Fruit fly (Drosophila melanogaster) whole organism, embryonic: Measurements from ENCODE around the gene kud.

Experiments used
- Antp ChIP-seq: fragments of 200-800 bp; sonication (Bioruptor generic); optimal IDR thresholded peaks from 3 replicates; lab custom pipeline; 2016; ENCODE audit warnings: missing biosample characterization, missing genetic modification characterization
- CG10147 ChIP-seq: fragments of 200-800 bp; sonication (Bioruptor generic); optimal IDR thresholded peaks from 2 replicates; lab custom pipeline; 2019; ENCODE audit warnings: missing biosample characterization, mild to moderate bottlenecking, missing genetic modification characterization, moderate library complexity
- CG10209 ChIP-seq: fragments of 200-800 bp; sonication (Bioruptor generic); optimal IDR thresholded peaks from 3 replicates; lab custom pipeline; 2017; ENCODE audit warnings: missing biosample characterization, mild to moderate bottlenecking, missing genetic modification characterization, missing genetic modification reagents
- CG10366 ChIP-seq: fragments of 200-800 bp; sonication (Bioruptor generic); IDR thresholded peaks from 2 replicates; pipeline ENCODE4 v1.3.6; 2022; ENCODE audit warnings: missing biosample characterization, missing genetic modification characterization
- CG10431 ChIP-seq: fragments of 200-800 bp; sonication (Bioruptor generic); optimal IDR thresholded peaks from 3 replicates; lab custom pipeline; 2018; ENCODE audit warnings: missing biosample characterization, mild to moderate bottlenecking, missing genetic modification characterization
- CG11398 ChIP-seq: fragments of 200-800 bp; sonication (Bioruptor generic); optimal IDR thresholded peaks from 2 replicates; lab custom pipeline; 2016; ENCODE audit warnings: missing biosample characterization, missing genetic modification characterization
- CG12236 ChIP-seq: fragments of 200-800 bp; sonication (Bioruptor generic); optimal IDR thresholded peaks from 2 replicates; lab custom pipeline; 2016; ENCODE audit warnings: missing biosample characterization, missing genetic modification characterization
- CG12391 ChIP-seq: fragments of 200-800 bp; sonication (Bioruptor generic); optimal IDR thresholded peaks from 3 replicates; lab custom pipeline; 2018; ENCODE audit warnings: missing biosample characterization, mild to moderate bottlenecking, missing genetic modification characterization, moderate library complexity
- CG14441 ChIP-seq: fragments of 200-800 bp; sonication (Bioruptor generic); IDR thresholded peaks from 2 replicates; pipeline ENCODE4 v1.3.6; 2022; ENCODE audit warnings: missing biosample characterization, missing genetic modification characterization
- CG14667 ChIP-seq: fragments of 200-800 bp; sonication (Bioruptor generic); IDR thresholded peaks from 2 replicates; pipeline ENCODE4 v1.3.6; 2022; ENCODE audit warnings: missing biosample characterization, missing genetic modification characterization
- CG14860 ChIP-seq: fragments of 200-800 bp; sonication (Bioruptor generic); IDR thresholded peaks from 3 replicates; pipeline ENCODE4 v1.3.6; 2022; ENCODE audit warnings: missing biosample characterization, missing genetic modification characterization; ENCODE audit not compliant: partially characterized antibody
- CG15601 ChIP-seq: fragments of 200-800 bp; sonication (Bioruptor generic); optimal IDR thresholded peaks from 3 replicates; lab custom pipeline; 2019; ENCODE audit warnings: missing biosample characterization, mild to moderate bottlenecking, missing genetic modification characterization, moderate library complexity
- CG15696 ChIP-seq: fragments of 200-800 bp; sonication (Bioruptor generic); optimal IDR thresholded peaks from 2 replicates; lab custom pipeline; 2019; ENCODE audit warnings: missing biosample characterization, mild to moderate bottlenecking, missing genetic modification characterization, moderate library complexity
- CG2199 ChIP-seq: fragments of 200-800 bp; sonication (Bioruptor generic); IDR thresholded peaks from 3 replicates; pipeline ENCODE4 v1.3.6; 2022; ENCODE audit warnings: missing biosample characterization, missing genetic modification characterization
- CG33213 ChIP-seq: fragments of 200-800 bp; sonication (Bioruptor generic); optimal IDR thresholded peaks from 3 replicates; lab custom pipeline; 2016; ENCODE audit warnings: missing biosample characterization, missing genetic modification characterization
- CG3726 ChIP-seq: fragments of 200-800 bp; sonication (Bioruptor generic); IDR thresholded peaks from 3 replicates; pipeline ENCODE4, ENCODE4 v1.3.6; 2022; ENCODE audit warnings: missing biosample characterization, missing genetic modification characterization
- CG4424 ChIP-seq: fragments of 200-800 bp; sonication (Bioruptor generic); optimal IDR thresholded peaks from 3 replicates; lab custom pipeline; 2016; ENCODE audit warnings: missing biosample characterization, missing genetic modification characterization
- CG4854 ChIP-seq: fragments of 200-800 bp; sonication (Bioruptor generic); optimal IDR thresholded peaks from 2 replicates; lab custom pipeline; 2016; ENCODE audit warnings: missing biosample characterization, missing genetic modification characterization, inconsistent platforms
- CG6654 ChIP-seq: fragments of 200-800 bp; sonication (Bioruptor generic); optimal IDR thresholded peaks from 2 replicates; lab custom pipeline; 2017; ENCODE audit warnings: missing biosample characterization, mild to moderate bottlenecking, missing genetic modification characterization
- CG6765 ChIP-seq: fragments of 200-800 bp; sonication (Bioruptor generic); optimal IDR thresholded peaks from 3 replicates; lab custom pipeline; 2017; ENCODE audit warnings: missing biosample characterization, mild to moderate bottlenecking, missing genetic modification characterization
- CG9797 ChIP-seq: fragments of 200-800 bp; sonication (Bioruptor generic); optimal IDR thresholded peaks from 3 replicates; lab custom pipeline; 2018; ENCODE audit warnings: missing biosample characterization, mild to moderate bottlenecking, missing genetic modification characterization
- Chrac-16 ChIP-seq: fragments of 200-800 bp; sonication (Bioruptor generic); optimal IDR thresholded peaks from 3 replicates; lab custom pipeline; 2016; ENCODE audit warnings: missing biosample characterization, missing genetic modification characterization
- Dbx ChIP-seq: fragments of 200-800 bp; sonication (Bioruptor generic); IDR thresholded peaks from 3 replicates; pipeline ENCODE4 v1.3.6; 2022; ENCODE audit warnings: missing biosample characterization, missing genetic modification characterization
- Doc3 ChIP-seq: fragments of 200-800 bp; sonication (Bioruptor generic); IDR thresholded peaks from 3 replicates; pipeline ENCODE4 v1.3.6; 2022; ENCODE audit warnings: missing biosample characterization, missing genetic modification characterization; ENCODE audit not compliant: partially characterized antibody
- Elba2 ChIP-seq: fragments of 200-800 bp; sonication (Bioruptor generic); optimal IDR thresholded peaks from 3 replicates; lab custom pipeline; 2016; ENCODE audit warnings: missing biosample characterization, missing genetic modification characterization
- Gsc ChIP-seq: fragments of 200-800 bp; sonication (Bioruptor generic); IDR thresholded peaks from 2 replicates; pipeline ENCODE4 v1.3.6; 2022; ENCODE audit warnings: missing biosample characterization, missing genetic modification characterization
- HHEX ChIP-seq: fragments of 200-800 bp; sonication (Bioruptor generic); optimal IDR thresholded peaks from 3 replicates; lab custom pipeline; 2017; ENCODE audit warnings: missing biosample characterization, mild to moderate bottlenecking, missing genetic modification characterization, missing genetic modification reagents
- HLH3B ChIP-seq: fragments of 200-800 bp; sonication (Bioruptor generic); IDR thresholded peaks from 2 replicates; pipeline ENCODE4 v1.3.6; 2022; ENCODE audit warnings: missing biosample characterization, missing genetic modification characterization
- Jarid2 ChIP-seq: fragments of 200-800 bp; sonication (Bioruptor generic); optimal IDR thresholded peaks from 3 replicates; lab custom pipeline; 2017; ENCODE audit warnings: mild to moderate bottlenecking, missing biosample characterization, missing genetic modification reagents, missing genetic modification characterization
- NC2β ChIP-seq: fragments of 200-800 bp; sonication (Bioruptor generic); optimal IDR thresholded peaks from 2 replicates; lab custom pipeline; 2016; ENCODE audit warnings: missing biosample characterization, missing genetic modification characterization
- NFAT ChIP-seq: fragments of 200-800 bp; sonication (Bioruptor generic); IDR thresholded peaks from 2 replicates; pipeline ENCODE4 v1.3.6; 2022; ENCODE audit warnings: missing biosample characterization, missing genetic modification characterization
- NK7.1 ChIP-seq: fragments of 200-800 bp; sonication (Bioruptor generic); optimal IDR thresholded peaks from 3 replicates; lab custom pipeline; 2016; ENCODE audit warnings: missing biosample characterization, missing genetic modification characterization
- Nf-YA ChIP-seq: fragments of 200-800 bp; sonication (Bioruptor generic); IDR thresholded peaks from 2 replicates; pipeline ENCODE4 v1.3.6; 2022; ENCODE audit warnings: missing biosample characterization, missing genetic modification characterization
- Xbp1 ChIP-seq: fragments of 200-800 bp; sonication (Bioruptor generic); optimal IDR thresholded peaks from 3 replicates; lab custom pipeline; 2016; ENCODE audit warnings: missing biosample characterization, mild to moderate bottlenecking, missing genetic modification characterization
- ap ChIP-seq: fragments of 200-800 bp; sonication (Bioruptor generic); IDR thresholded peaks from 2 replicates; pipeline ENCODE4 v1.3.6; 2022; ENCODE audit warnings: missing biosample characterization, missing genetic modification characterization
- cad ChIP-seq: fragments of >200 bp; optimal IDR thresholded peaks from 2 replicates; lab custom pipeline; 2017; ENCODE audit warnings: missing biosample characterization, missing genetic modification characterization
- ci ChIP-seq: fragments of 200-800 bp; sonication (Bioruptor generic); IDR thresholded peaks from 3 replicates; pipeline ENCODE4 v1.3.6; 2022; ENCODE audit warnings: missing biosample characterization, missing genetic modification characterization
- cwo ChIP-seq: fragments of 200-800 bp; sonication (Bioruptor generic); optimal IDR thresholded peaks from 3 replicates; lab custom pipeline; 2017; ENCODE audit warnings: missing biosample characterization, missing genetic modification characterization, mild to moderate bottlenecking, moderate library complexity, missing genetic modification reagents
- dmrt99B ChIP-seq: fragments of 200-800 bp; sonication (Bioruptor generic); optimal IDR thresholded peaks from 2 replicates; lab custom pipeline; 2018; ENCODE audit warnings: missing biosample characterization, mild to moderate bottlenecking, missing genetic modification characterization, moderate library complexity
- gcm ChIP-seq: fragments of 200-800 bp; sonication (Bioruptor generic); optimal IDR thresholded peaks from 2 replicates; lab custom pipeline; 2019; ENCODE audit warnings: missing biosample characterization, mild to moderate bottlenecking, missing genetic modification characterization, moderate library complexity
- grn ChIP-seq: fragments of 200-800 bp; sonication (Bioruptor generic); optimal IDR thresholded peaks from 3 replicates; lab custom pipeline; 2017; ENCODE audit warnings: missing biosample characterization, missing genetic modification characterization
- hbn ChIP-seq: fragments of 200-800 bp; sonication (Bioruptor generic); IDR thresholded peaks from 2 replicates; pipeline ENCODE4 v1.3.6; 2022; ENCODE audit warnings: missing biosample characterization, missing genetic modification characterization; ENCODE audit not compliant: partially characterized antibody
- lov ChIP-seq, 2 experiments: fragments of 200-800 bp in 1 of 2; fragments of >200 bp in 1 of 2; sonication (Bioruptor generic) in 1 of 2; IDR thresholded peaks in 1 of 2; optimal IDR thresholded peaks in 1 of 2; 2 replicates in 1 of 2; 3 replicates in 1 of 2; pipeline versions ENCODE4 v1.3.6 to Lab custom; 2017 to 2022; ENCODE audit warnings: missing biosample characterization in 1 of 2, missing genetic modification characterization in 1 of 2
- nom ChIP-seq: fragments of 200-800 bp; sonication (Bioruptor generic); optimal IDR thresholded peaks from 2 replicates; lab custom pipeline; 2017; ENCODE audit warnings: missing biosample characterization, missing genetic modification characterization, mild to moderate bottlenecking, moderate library complexity, missing genetic modification reagents
- sd ChIP-seq: fragments of 200-800 bp; sonication (Bioruptor generic); optimal IDR thresholded peaks from 3 replicates; lab custom pipeline; 2018; ENCODE audit warnings: missing biosample characterization, mild to moderate bottlenecking, missing genetic modification characterization, moderate library complexity
- seq ChIP-seq: fragments of 200-800 bp; sonication (Bioruptor generic); IDR thresholded peaks from 2 replicates; pipeline ENCODE4 v1.3.6; 2022; ENCODE audit warnings: missing biosample characterization, missing genetic modification characterization
- slou ChIP-seq: fragments of 200-800 bp; sonication (Bioruptor generic); optimal IDR thresholded peaks from 3 replicates; lab custom pipeline; 2016; ENCODE audit warnings: missing biosample characterization, missing genetic modification characterization
- sob ChIP-seq: fragments of 200-800 bp; sonication (Bioruptor generic); IDR thresholded peaks from 2 replicates; pipeline ENCODE4 v1.3.6; 2022; ENCODE audit warnings: missing biosample characterization, missing genetic modification characterization
- unc-4 ChIP-seq: fragments of 200-800 bp; sonication (Bioruptor generic); IDR thresholded peaks from 2 replicates; pipeline ENCODE4 v1.3.6; 2022; ENCODE audit warnings: missing biosample characterization, missing genetic modification characterization; ENCODE audit not compliant: partially characterized antibody

Gene kud

DNA sequence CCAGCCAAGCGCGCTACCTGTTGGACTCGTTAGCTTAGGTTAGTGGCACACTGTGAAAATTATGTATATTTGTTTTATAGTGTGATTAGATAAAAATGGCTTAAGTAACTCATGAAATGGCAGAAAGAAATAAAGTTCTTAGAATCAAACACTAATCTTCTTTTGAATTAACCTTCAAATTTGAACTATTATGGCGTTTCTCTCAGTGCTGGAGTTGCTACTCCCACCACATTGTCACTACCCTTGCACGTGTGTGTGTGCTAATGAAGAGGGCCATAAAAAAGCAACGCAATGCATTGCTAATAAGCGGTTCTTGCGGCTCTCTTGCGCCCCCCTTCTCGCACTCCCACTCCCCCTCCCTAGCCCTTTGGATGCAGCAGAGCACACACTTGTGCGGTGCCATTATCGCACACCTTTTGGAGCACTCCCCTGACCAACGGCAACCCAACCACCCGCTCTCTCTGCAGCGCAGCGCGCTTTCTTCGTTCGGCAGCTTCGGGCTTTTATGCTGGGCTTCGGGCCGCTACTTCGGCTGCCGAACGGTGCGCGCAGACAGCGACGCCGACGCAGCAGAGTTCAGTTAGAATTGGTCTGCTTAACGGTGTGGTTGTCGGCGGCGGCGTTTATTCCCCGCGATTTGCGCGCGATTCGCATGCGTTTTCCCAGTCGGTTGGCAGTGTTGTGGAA lies 46.0 kb upstream of the kud start (continued):
- peak; percentile 95 for TF ChIP-seq CG10366 (GFP tag; lab: Robert Waterston, UW)
- no peak for TF ChIP-seq cad (GFP tag; lab: Kevin White, UChicago)
- TF ChIP-seq Chrac-16 = peak; percentile 82
- TF ChIP-seq CG11398 (GFP tag; lab: Kevin White, UChicago) = peak; percentile 79
- TF ChIP-seq HLH3B = peak; percentile 95
- TF ChIP-seq CG2199 (GFP tag; lab: Robert Waterston, UW) = peak; percentile 87; the same call in 2 of the 3 replicates
- TF ChIP-seq cwo (GFP tag; lab: Kevin White, UChicago) = peak; percentile 81
- TF ChIP-seq ci (GFP tag; lab: Robert Waterston, UW) = peak; percentile 98
- peak; percentile 78 for TF ChIP-seq Dbx (GFP tag; lab: Robert Waterston, UW)
- peak; percentile 84 for TF ChIP-seq HHEX (GFP tag; lab: Kevin White, UChicago)
- TF ChIP-seq CG3726 (GFP tag; lab: Robert Waterston, UW) = peak; percentile 86
- TF ChIP-seq CG14667 (GFP tag; lab: Robert Waterston, UW) = peak; percentile 87
- TF ChIP-seq NC2β (GFP tag; lab: Kevin White, UChicago) = peak; percentile 89
- TF ChIP-seq CG14860 = no peak
- peak; percentile 87 for TF ChIP-seq seq
- TF ChIP-seq Jarid2 = peak; percentile 91
- peak; percentile 25 for TF ChIP-seq sd (tag; lab: Kevin White, UChicago)
- TF ChIP-seq CG15601 (tag; lab: Kevin White, UChicago) = peak; percentile 92
- TF ChIP-seq CG4854 (GFP tag; lab: Kevin White, UChicago) = peak; percentile 68
- peak; percentile 96 for TF ChIP-seq dmrt99B (tag; lab: Kevin White, UChicago)
- TF ChIP-seq Xbp1 (GFP tag; lab: Kevin White, UChicago) = peak; percentile 93
- peak; percentile 67 for TF ChIP-seq NK7.1 (GFP tag; lab: Kevin White, UChicago)
- TF ChIP-seq ap (GFP tag; lab: Robert Waterston, UW) = peak; percentile 91
- TF ChIP-seq Gsc = peak; percentile 84
- peak; percentile 79 for TF ChIP-seq CG33213 (GFP tag; lab: Kevin White, UChicago)
- TF ChIP-seq sob (GFP tag; lab: Robert Waterston, UW) = peak; percentile 92
- peak; percentile 88 for TF ChIP-seq gcm (GFP tag; lab: Kevin White, UChicago)
- TF ChIP-seq CG12391 = peak; percentile 93
- TF ChIP-seq Elba2 (GFP tag; lab: Kevin White, UChicago) = peak; percentile 36
- TF ChIP-seq slou = peak; percentile 51
- TF ChIP-seq CG4424 = peak; percentile 94
- peak; percentile 74 for TF ChIP-seq CG10431 (GFP tag; lab: Kevin White, UChicago)
- TF ChIP-seq CG15696 (tag; lab: Kevin White, UChicago) = peak; percentile 52
- 0 out of 2 replicates have a peak, but pooled peaks have one; percentile 42 for TF ChIP-seq NFAT (GFP tag; lab: Robert Waterston, UW)
- TF ChIP-seq grn = peak; percentile 23
- TF ChIP-seq CG6765 (GFP tag; lab: Kevin White, UChicago) = no peak
- TF ChIP-seq CG14441 (GFP tag; lab: Robert Waterston, UW) = peak; percentile 90
- TF ChIP-seq CG9797 (GFP tag; lab: Kevin White, UChicago) = peak; percentile 23
- TF ChIP-seq CG6654 (GFP tag; lab: Kevin White, UChicago) = peak; percentile 81
- peak; percentile 86 for TF ChIP-seq CG10209 (GFP tag; lab: Kevin White, UChicago)
- peak; percentile 86 for TF ChIP-seq CG12236 (GFP tag; lab: Kevin White, UChicago)
- no peak for TF ChIP-seq nom (GFP tag; lab: Kevin White, UChicago)
- TF ChIP-seq Nf-YA (GFP tag; lab: Robert Waterston, UW) = peak; percentile 93
- no peak for TF ChIP-seq hbn (GFP tag; lab: Robert Waterston, UW)
- TF ChIP-seq unc-4 (GFP tag; lab: Robert Waterston, UW) = no peak
- TF ChIP-seq CG10147 (GFP tag; lab: Kevin White, UChicago) = peak; percentile 66
- TF ChIP-seq Doc3 (GFP tag; lab: Robert Waterston, UW) = no peak
- no peak for TF ChIP-seq lov (optimal IDR thresholded peaks at IDR 0.05; lab: Kevin White, UChicago)
- peak; percentile 90 for TF ChIP-seq lov (GFP tag; IDR thresholded peaks at IDR 0.05; lab: Robert Waterston, UW)
- peak; percentile 88 for TF ChIP-seq Antp (GFP tag; lab: Kevin White, UChicago)
